Worm (Caenorhabditis elegans): ENCODE measurements around the gene F28B4.1.

F28B4.1 gene

DNA sequence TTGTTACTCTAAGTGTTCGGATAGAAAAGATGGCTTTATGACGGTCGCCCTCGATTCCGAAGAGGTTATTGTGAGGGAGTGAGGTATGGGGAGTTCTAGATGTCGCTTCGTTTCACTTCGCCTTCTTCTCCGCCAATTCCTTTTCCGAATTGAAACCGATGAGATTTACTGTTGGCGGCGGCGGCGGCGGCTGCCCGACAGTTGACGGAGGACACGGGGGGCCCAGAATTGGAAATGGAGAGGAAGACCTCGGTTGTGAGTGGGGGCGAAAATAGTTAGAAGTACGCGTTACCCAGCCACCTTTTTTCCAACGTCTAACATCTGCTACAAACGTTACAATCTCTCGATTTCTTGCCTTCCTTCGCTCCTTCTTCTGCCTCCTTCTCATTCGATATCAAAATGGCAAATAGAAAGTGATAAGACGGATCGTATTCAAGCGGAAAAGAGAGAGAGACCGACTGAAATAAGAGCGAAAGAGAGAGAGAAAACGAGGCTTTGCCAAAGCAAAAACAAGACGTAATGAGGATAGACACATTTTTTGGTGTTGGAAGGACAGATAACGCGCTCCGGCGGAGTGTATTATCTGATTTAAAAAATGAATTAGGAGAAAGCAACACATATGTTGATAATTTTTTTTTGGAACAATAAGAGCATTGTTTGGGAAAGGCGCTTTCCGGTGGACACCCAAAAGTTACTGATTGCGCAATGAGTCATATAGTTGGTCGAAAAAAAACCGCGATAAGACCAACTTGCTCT lies 13.3 kb downstream of the F28B4.1 start:
- TF ChIP-seq elt-3 (tag; optimal IDR thresholded peaks at IDR 0.05) (peak in 1 of 3 experiments; percentile 41), nhr-77 (tag; optimal IDR thresholded peaks at IDR 0.05) (no peak), ztf-4 (tag; optimal IDR thresholded peaks at IDR 0.05) (no peak), pha-4 (tag; optimal IDR thresholded peaks at IDR 0.05) (peak; percentile 18), ceh-16 (tag; optimal IDR thresholded peaks at IDR 0.05) (no peak), nhr-12 (tag; optimal IDR thresholded peaks at IDR 0.05) (no peak), elt-2 (tag; optimal IDR thresholded peaks at IDR 0.05) (peak; percentile 74), nhr-25 (tag; optimal IDR thresholded peaks at IDR 0.05) (peak; percentile 35), pqm-1 (tag; optimal IDR thresholded peaks at IDR 0.05) (peak; percentile 4)

DNA sequence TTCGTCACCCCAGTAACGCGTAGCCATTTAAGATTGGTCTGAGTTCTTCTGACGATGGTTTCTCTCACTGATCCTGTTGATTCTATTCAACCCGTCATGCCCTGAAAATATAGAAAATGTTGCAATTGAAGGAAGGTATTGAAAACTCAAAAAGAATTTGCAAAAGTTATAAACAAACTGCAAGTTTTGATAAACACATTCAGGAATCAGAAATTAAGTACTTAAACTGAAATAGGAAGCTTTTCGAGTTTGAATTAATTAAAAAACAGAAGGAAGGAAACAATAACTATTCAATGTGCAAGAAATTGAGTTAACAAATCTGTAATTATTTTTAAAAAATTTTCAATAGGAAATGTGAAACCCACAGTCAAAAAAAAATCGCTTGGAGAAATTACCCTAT lies 15.4 kb downstream of the F28B4.1 start, which contains the start of gene rgl-1:
Gene rgl-1 (minus strand): TSS at position 101 of the 400 bp plus-strand sequence.
- TF ChIP-seq ceh-28 (tag; optimal IDR thresholded peaks at IDR 0.05) = no peak
- TF ChIP-seq pha-4 (tag; optimal IDR thresholded peaks at IDR 0.05) = no peak
- no peak for TF ChIP-seq fkh-10 (GFP tag; optimal IDR thresholded peaks at IDR 0.05)
- no peak for TF ChIP-seq elt-3 (tag; optimal IDR thresholded peaks at IDR 0.05)
- TF ChIP-seq ceh-82 (tag; optimal IDR thresholded peaks at IDR 0.05) = no peak
- no peak for TF ChIP-seq ztf-4 (tag; optimal IDR thresholded peaks at IDR 0.05)
- TF ChIP-seq R02D3.7 (tag; optimal IDR thresholded peaks at IDR 0.05) = no peak
- no peak for TF ChIP-seq lin-15B (tag; optimal IDR thresholded peaks at IDR 0.05)
- TF ChIP-seq nhr-12 (tag; optimal IDR thresholded peaks at IDR 0.05) = no peak
- TF ChIP-seq eor-1 (tag; optimal IDR thresholded peaks at IDR 0.05) = no peak
- no peak for TF ChIP-seq nhr-77 (tag; optimal IDR thresholded peaks at IDR 0.05)
- no peak for TF ChIP-seq sea-2 (GFP tag; optimal IDR thresholded peaks at IDR 0.05)
- TF ChIP-seq nfya-1 (tag; optimal IDR thresholded peaks at IDR 0.05; ENCODE audit: insufficient read depth) = no peak

DNA sequence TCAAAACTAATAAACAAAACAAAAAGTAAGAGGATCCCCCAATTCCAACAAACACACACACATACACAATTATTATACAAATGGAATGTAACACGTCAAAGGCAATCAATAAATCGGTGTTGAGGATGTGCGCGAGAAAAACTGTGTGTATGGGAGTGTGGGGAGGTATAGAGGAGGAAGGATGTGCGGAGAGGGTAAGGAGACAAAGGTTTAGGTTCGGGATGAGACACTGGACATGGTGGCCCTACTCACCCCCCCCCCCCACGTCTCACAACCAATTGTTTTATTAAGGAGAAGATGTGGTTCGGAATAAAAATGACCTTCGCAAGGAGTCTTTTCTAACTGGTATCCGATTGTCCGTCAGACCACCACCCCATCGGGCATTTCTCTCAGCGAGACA lies 18.3 kb downstream of the F28B4.1 start:
- TF ChIP-seq ceh-16 (tag; optimal IDR thresholded peaks at IDR 0.05) (no peak), pha-4 (tag; optimal IDR thresholded peaks at IDR 0.05) (peak; percentile 2)

DNA sequence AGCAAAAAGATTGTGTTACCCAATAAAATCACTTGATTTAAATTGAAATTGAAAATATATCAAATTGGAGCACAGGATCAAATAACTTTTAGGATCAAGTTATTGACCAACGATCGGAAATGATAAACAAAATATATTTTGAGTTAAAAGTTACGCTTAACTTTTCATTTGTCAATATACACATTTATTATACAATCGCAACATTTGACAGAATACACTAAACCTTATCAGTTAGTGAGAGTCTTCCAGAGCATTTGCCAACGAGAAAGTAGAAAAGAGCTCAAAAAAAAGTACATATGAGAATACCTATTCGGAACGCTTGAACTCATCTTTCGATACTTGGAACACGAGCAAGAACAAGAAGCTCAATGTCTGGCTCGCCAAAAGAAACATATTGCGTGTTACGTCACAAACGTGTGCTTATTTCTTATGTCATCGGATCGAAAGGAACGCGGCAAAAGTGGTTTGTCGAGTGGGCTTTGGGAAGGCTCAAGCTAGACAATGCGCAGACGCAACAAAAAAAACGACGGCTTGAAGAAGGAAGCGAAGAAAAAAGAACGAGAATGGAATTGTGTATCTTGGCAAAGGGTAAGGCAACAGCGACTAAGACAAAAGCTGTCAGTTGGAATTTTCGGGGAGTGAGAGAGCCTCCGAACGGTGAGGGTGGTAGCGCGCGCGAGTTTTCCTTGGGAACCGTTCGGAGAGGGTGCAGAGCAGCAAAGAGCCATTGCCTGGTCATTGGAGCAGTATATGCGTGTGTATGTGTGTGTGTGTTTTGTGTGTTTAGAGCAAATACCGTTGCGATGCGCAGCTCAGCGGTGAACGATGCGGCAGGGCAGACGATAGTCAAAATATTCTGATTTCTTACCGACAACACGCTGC lies 21.7 kb downstream of the F28B4.1 start:
- TF ChIP-seq elt-3 (tag; optimal IDR thresholded peaks at IDR 0.05) = no peak
- TF ChIP-seq pqm-1 (tag; optimal IDR thresholded peaks at IDR 0.05) = peak; percentile 37
- TF ChIP-seq nhr-23 (tag; optimal IDR thresholded peaks at IDR 0.05) = no peak
- peak; percentile 31 for TF ChIP-seq elt-2 (tag; optimal IDR thresholded peaks at IDR 0.05)
- no peak for TF ChIP-seq egl-27 (tag; optimal IDR thresholded peaks at IDR 0.05)
- TF ChIP-seq pha-4 (tag; optimal IDR thresholded peaks at IDR 0.05) = peak; percentile 7

DNA sequence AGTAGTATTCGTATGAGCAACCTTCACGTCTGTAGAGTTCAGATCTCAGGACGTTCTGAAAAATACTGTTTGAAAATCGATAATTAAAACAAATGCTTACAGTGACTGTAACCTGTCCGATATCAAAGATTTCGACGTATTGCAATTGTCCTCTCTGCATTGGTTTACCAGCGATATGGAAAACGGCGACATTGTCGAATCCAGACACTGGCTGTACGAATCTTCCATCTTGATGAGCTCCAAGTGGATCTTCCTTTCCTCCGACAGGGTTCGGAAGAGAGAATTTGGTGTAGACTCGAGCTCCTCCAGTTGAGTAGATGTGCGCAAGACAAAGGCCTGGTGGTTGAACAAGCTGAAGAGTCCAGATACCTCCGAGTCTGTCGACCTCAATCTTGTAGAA lies 23.8 kb downstream of the F28B4.1 start:
- no peak for TF ChIP-seq fkh-10 (GFP tag; optimal IDR thresholded peaks at IDR 0.05)
- TF ChIP-seq nfya-1 (tag; optimal IDR thresholded peaks at IDR 0.05; ENCODE audit: insufficient read depth) = no peak
- no peak for TF ChIP-seq nhr-67 (tag; optimal IDR thresholded peaks at IDR 0.05)
- no peak for TF ChIP-seq lsy-12 (tag; optimal IDR thresholded peaks at IDR 0.05)
- no peak for TF ChIP-seq nhr-77 (tag; optimal IDR thresholded peaks at IDR 0.05)
- TF ChIP-seq nhr-43 (tag; optimal IDR thresholded peaks at IDR 0.05; ENCODE audit: poor library complexity, severe bottlenecking) = no peak
- no peak for TF ChIP-seq ceh-9 (tag; optimal IDR thresholded peaks at IDR 0.05)
- TF ChIP-seq elt-2 (tag; optimal IDR thresholded peaks at IDR 0.05) = no peak
- no peak for TF ChIP-seq snpc-4 (tag; optimal IDR thresholded peaks at IDR 0.05)
- no peak for TF ChIP-seq eor-1 (tag; optimal IDR thresholded peaks at IDR 0.05)
- no peak for TF ChIP-seq ceh-82 (tag; optimal IDR thresholded peaks at IDR 0.05)
- TF ChIP-seq pha-4 (tag; optimal IDR thresholded peaks at IDR 0.05) = no peak
- no peak for TF ChIP-seq elt-1 (tag; optimal IDR thresholded peaks at IDR 0.05)
- no peak for TF ChIP-seq hmg-11 (tag; optimal IDR thresholded peaks at IDR 0.05)

DNA sequence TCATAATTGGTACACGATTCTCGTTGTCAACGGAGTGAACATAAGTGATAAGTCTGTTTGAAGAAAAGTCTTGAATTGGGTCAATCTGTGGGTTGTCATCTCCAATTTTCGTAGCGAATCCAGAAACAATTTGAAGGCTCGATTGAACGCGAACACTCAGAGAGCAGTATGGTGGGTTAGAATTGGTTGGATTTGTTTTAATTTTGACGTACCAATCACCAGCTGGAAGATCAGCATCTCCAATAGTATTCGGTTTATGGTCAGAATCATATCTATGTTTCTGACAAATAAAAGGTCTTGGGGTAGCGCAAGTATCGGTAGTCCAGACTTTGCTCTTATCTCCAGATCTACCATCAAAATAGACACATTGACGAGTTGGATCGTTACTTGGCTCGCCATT lies 25.7 kb downstream of the F28B4.1 start:
- TF ChIP-seq R02D3.7 (tag; optimal IDR thresholded peaks at IDR 0.05) = no peak

All from whole organism, L3 larva.